Fruit fly (Drosophila melanogaster): Measurements from ENCODE around the gene CalpC.
A peak's percentile ranks its signal among the peaks of the same experiment; 100 is the strongest.

Gene CalpC

DNA sequence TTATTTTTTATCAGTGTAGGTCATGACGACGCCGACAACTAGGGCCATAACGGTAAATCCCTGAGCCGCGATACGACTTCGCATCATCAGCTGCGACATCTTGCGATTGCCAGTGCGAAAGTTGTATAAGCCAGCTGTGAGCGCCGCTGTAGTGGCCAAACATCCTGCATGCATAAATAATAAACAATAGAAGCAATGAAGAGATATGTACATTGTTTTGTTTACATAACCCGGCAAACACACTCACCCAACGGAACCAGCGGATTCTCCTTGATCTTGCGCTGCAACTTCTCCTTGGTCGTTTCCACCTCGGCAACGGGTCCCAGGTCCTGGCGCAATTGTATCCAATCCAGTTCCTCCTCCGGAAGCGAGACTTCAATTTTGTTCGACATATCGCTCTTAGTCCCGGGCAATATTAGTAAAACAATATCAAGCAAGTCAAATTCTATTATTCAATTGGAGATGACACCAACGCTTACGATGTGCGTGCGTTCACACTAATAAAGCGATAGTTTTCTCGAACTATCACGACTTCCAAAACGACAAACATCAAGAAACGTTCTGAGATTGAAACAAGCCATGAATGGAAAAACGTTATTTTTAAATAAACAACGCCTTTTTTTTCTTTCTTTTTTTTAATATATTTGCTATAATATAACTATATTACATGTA lies 6.1 kb downstream of the CalpC start (continued):
- TF ChIP-seq knrl (GFP tag; IDR thresholded peaks at IDR 0.05; ENCODE audit: partially characterized antibody) (peak; percentile 89), CG4282 (GFP tag; optimal IDR thresholded peaks at IDR 0.05) (no peak), CG15601 (tag; optimal IDR thresholded peaks at IDR 0.05) (peak; percentile 40), row (GFP tag; IDR thresholded peaks at IDR 0.05) (peak; percentile 85), CG8478 (optimal IDR thresholded peaks at IDR 0.05) (no peak), Dref (GFP tag; IDR thresholded peaks at IDR 0.05) (peak; percentile 48), Jarid2 (GFP tag; optimal IDR thresholded peaks at IDR 0.05) (no peak), CG12155 (GFP tag; optimal IDR thresholded peaks at IDR 0.05) (no peak), Rfx (GFP tag; IDR thresholded peaks at IDR 0.05) (peak; percentile 67), CG6765 (GFP tag; optimal IDR thresholded peaks at IDR 0.05) (no peak), vnd (GFP tag; IDR thresholded peaks at IDR 0.05; ENCODE audit: partially characterized antibody) (peak; percentile 61; the same call in 2 of the 3 replicates), bbx (GFP tag; IDR thresholded peaks at IDR 0.05; ENCODE audit: partially characterized antibody) (peak; percentile 87), CG11093 (GFP tag; IDR thresholded peaks at IDR 0.05) (no peak), klu (GFP tag; IDR thresholded peaks at IDR 0.05) (no peak), CG14710 (tag; optimal IDR thresholded peaks at IDR 0.05) (peak; percentile 10), kah (GFP tag; optimal IDR thresholded peaks at IDR 0.05) (no peak), croc (GFP tag; conservative IDR thresholded peaks at IDR 0.05) (no peak), Oli (tag; optimal IDR thresholded peaks at IDR 0.05) (no peak), mam (GFP tag; optimal IDR thresholded peaks at IDR 0.05) (no peak), CG1602 (GFP tag; optimal IDR thresholded peaks at IDR 0.05) (no peak), ems (GFP tag; optimal IDR thresholded peaks at IDR 0.05) (no peak), BtbVII (GFP tag; optimal IDR thresholded peaks at IDR 0.05) (no peak), Poxn (GFP tag; IDR thresholded peaks at IDR 0.05) (no peak), CG14441 (GFP tag; IDR thresholded peaks at IDR 0.05) (no peak), Trl (optimal IDR thresholded peaks at IDR 0.05) (no peak), Trl (GFP tag; optimal IDR thresholded peaks at IDR 0.05) (no peak), ttk (GFP tag; IDR thresholded peaks at IDR 0.05) (no peak), aop (GFP tag; IDR thresholded peaks at IDR 0.05) (no peak), z (GFP tag; IDR thresholded peaks at IDR 0.05) (no peak), sisA (GFP tag; IDR thresholded peaks at IDR 0.05) (no peak), unc-4 (GFP tag; IDR thresholded peaks at IDR 0.05; ENCODE audit: partially characterized antibody) (peak; percentile 71), Hr78 (GFP tag; optimal IDR thresholded peaks at IDR 0.05) (no peak), D (optimal IDR thresholded peaks at IDR 0.05) (peak; percentile 47), D (GFP tag; optimal IDR thresholded peaks at IDR 0.05) (no peak), psq (GFP tag; optimal IDR thresholded peaks at IDR 0.05) (no peak), tll (GFP tag; optimal IDR thresholded peaks at IDR 0.05) (peak in 1 of 2 experiments; percentile 21), CG17361 (GFP tag; IDR thresholded peaks at IDR 0.05) (0 out of 3 replicates have a peak, but pooled peaks have one; percentile 10), CG10267 (tag; optimal IDR thresholded peaks at IDR 0.05) (no peak), dysf (GFP tag; IDR thresholded peaks at IDR 0.05) (no peak), CG6791 (GFP tag; IDR thresholded peaks at IDR 0.05; ENCODE audit: partially characterized antibody) (peak; percentile 84), esg (GFP tag; conservative IDR thresholded peaks at IDR 0.05) (no peak), corto (GFP tag; optimal IDR thresholded peaks at IDR 0.05) (no peak), Dp (GFP tag; optimal IDR thresholded peaks at IDR 0.05) (peak; percentile 24), CG30020 (tag; optimal IDR thresholded peaks at IDR 0.05) (peak; percentile 92), mld (GFP tag; IDR thresholded peaks at IDR 0.05; ENCODE audit: partially characterized antibody) (peak; percentile 60; the same call in 1 of the 3 replicates), CG10274 (GFP tag; optimal IDR thresholded peaks at IDR 0.05) (no peak), CG17612 (GFP tag; IDR thresholded peaks at IDR 0.05) (no peak), CG34422 (GFP tag; IDR thresholded peaks at IDR 0.05) (0 out of 3 replicates have a peak, but pooled peaks have one; percentile 36), sob (GFP tag; IDR thresholded peaks at IDR 0.05) (no peak), NK7.1 (GFP tag; optimal IDR thresholded peaks at IDR 0.05) (no peak), CG1603 (tag; optimal IDR thresholded peaks at IDR 0.05) (peak; percentile 59)
